Worm (Caenorhabditis elegans) whole organism, dauer: ENCODE measurements around the gene cdc-25.3.

Experiments used
- unc-62 ChIP-seq: sonication (generic microtip); optimal IDR thresholded peaks from 2 replicates; lab custom pipeline; 2017; ENCODE audit warnings: missing biosample characterization, missing genetic modification reagents, missing genetic modification characterization

Gene cdc-25.3

ce11 chrIII:8917879-8918381 lies at the start of gene cdc-25.3:
cdc-25.3 (minus strand) TSS chrIII:8917929.
- TF ChIP-seq unc-62 (GFP tag; lab: Kevin White, UChicago): no peak

DNA sequence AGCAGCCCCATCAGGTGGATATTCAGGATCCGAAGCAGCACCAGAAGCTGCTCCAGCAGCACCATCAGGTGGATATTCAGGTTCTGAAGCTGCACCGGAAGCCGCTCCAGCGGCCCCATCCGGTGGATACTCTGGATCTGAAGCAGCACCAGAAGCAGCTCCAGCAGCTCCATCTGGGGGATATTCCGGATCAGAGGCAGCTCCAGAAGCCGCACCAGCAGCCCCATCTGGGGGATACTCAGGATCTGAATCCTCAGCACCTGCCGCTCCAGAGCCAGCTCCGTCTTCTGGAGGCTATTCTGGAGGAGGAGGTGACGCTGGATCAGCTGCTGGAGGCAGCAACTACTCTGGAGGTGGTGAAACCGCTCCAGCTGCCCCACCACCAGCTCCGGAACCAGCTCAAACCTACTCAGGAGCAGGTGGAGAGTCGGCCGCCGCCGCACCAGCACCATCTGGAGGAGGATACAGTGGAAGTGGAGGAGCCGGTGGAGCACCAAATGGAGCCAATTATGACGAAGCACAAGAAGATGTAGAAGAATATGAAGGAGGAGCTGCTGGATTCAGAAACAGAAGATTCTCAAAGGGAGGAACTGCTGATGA lies 47.1 kb upstream of the cdc-25.3 start:
- no peak for TF ChIP-seq unc-62 (GFP tag; lab: Kevin White, UChicago)

- TF ChIP-seq unc-62 (GFP tag; lab: Kevin White, UChicago): no peak
These were observed 44.7 kb upstream of the cdc-25.3 start for ce11 chrIII:8962475-8962874.

DNA sequence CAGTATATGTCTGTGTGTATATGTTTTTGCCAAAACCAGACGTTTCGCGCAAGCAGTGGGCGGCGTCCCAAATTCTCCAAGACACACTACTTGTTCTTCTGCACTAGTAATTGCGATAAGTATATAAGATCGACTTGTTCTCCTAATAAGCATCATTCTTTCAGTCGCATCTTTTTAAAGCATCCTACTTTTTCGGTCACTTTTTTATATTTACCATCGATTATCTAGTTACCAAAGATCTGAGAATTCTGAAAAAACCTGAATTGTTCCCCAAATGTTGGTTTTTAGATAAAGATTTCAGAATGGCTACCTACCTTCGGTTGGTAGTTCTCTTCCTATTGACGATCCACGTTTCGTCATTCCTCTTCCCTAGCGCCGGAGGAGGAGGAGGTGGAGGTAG lies 44.3 kb upstream of the cdc-25.3 start, which contains the start of gene grl-25:
Gene grl-25 (plus strand): TSS at position 301 of the 400 bp plus-strand sequence.
- no peak for TF ChIP-seq unc-62 (GFP tag; lab: Kevin White, UChicago)

DNA sequence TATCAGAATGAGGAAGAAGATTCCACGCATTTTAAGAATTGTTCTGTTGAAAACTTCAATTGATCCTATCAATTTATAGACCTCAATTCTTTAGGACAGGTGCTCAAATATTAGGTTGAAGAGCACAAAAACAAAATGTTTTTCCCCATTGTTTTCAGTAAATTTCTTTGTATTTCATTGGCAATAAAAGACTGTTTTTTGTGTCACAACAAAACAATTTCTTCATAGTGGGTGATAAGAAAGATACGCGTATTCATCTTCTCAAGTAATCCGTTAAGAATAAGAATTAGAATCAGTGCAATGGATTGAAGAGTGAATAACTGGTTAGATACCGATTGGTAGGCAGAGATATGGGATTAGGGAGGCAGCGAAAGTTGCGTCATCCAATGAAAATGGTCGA lies 42.9 kb upstream of the cdc-25.3 start, which contains the start of gene ZK643.6:
Gene ZK643.6 (minus strand): TSS at position 101 of the 400 bp plus-strand sequence.
- no peak for TF ChIP-seq unc-62 (GFP tag; lab: Kevin White, UChicago)

DNA sequence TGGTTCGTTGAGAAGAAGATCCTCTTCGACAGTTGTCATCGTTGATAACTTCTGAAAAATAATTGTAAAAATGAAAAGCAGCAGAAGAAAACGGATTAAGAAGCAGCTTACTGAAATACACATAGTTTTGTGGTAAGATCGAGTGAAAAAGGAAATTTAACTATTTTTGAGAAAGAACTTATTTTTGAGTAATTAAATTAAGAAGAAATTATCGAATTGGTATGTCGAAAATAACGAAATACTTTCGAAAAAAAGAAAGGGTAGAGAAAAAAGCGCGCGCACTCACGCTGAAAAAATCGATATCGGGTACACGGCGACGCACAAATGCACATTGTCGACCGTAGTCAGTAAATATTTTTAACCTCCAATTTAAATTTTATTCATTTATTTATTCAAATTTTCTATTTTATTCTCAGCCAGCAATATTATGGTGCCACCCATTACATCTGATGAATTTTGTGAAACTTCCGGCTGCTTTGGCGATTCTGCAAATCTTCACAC lies 38.5 kb upstream of the cdc-25.3 start, which contains the start of the genes ZK643.5 and ZK643.2:
Gene ZK643.5 (minus strand): TSS at position 51 of the 501 bp plus-strand sequence.
Gene ZK643.2 (plus strand): TSS at position 395 of the 501 bp plus-strand sequence.
- TF ChIP-seq unc-62 (GFP tag; lab: Kevin White, UChicago): no peak

DNA sequence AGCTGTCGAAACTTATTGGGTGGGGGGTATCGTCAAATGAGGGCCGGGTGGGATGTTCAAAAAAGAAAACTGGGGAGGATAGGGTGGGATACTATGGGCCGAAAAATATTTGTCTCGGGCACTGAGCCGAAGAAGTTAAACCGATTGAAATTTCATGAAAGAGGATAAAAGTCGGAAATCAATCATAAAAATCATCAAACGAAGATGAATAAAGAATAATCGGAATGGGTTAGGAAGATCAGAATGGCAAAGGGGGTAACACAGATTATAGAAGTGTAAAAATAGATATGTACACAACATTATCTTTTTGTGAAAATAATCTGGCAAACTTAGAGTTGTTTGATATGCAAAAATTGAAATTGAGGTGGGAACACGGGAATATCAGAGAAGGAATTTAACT lies 37.8 kb upstream of the cdc-25.3 start:
- TF ChIP-seq unc-62 (GFP tag; lab: Kevin White, UChicago): no peak

DNA sequence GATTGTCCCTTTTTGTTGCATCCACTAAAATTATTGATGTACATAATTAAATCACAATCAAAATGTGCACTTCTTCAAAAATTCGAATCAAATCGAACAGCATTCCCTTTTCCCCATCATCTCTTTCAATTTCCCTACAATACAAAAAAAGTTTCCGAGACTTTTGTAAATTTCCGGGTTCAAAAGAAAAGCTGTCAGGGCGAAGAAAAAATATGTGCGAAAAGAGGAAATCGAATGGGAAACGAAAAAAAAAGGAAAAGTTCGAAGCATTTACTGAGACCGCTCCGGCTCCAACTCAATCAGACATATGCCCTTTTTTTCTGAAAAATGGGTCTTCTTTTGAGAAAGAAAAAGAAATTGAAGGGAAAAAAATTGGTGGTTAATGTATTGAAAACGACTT lies 31.4 kb upstream of the cdc-25.3 start:
- no peak for TF ChIP-seq unc-62 (GFP tag; lab: Kevin White, UChicago)

- TF ChIP-seq unc-62 (GFP tag; lab: Kevin White, UChicago): no peak
These were observed 28.6 kb upstream of the cdc-25.3 start for ce11 chrIII:8946285-8946684.

ce11 chrIII:8944357-8944756 lies 26.6 kb upstream of the cdc-25.3 start, which contains the start of gene dhrr-1:
dhrr-1 (plus strand) TSS chrIII:8944657.
- no peak for TF ChIP-seq unc-62 (GFP tag; lab: Kevin White, UChicago)

- no peak for TF ChIP-seq unc-62 (GFP tag; lab: Kevin White, UChicago)
These were observed 19.8 kb upstream of the cdc-25.3 start for ce11 chrIII:8937571-8937970.

- no peak for TF ChIP-seq unc-62 (GFP tag; lab: Kevin White, UChicago)
These were observed 16.6 kb upstream of the cdc-25.3 start for ce11 chrIII:8934378-8934777.

DNA sequence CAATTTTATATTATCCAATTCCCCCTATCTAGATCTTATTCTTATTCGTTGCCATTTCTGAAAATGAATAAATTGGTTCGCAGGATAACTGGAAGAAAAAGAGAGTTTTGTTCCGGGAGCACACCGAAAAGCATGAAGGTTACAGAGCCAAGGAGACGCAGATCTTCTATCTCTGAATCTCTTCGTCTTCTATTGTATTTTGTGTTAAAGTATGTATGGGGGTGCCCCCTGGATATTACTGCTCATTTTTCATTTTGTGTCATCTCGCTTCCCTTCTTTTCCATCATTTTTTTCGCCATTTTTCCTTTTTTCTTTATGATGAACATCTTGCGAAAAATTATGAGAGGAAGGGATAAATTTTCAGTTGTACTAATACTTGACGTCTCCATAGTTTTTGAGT lies 16.0 kb upstream of the cdc-25.3 start:
- TF ChIP-seq unc-62 (GFP tag; lab: Kevin White, UChicago): no peak

ce11 chrIII:8929723-8930122 lies 12.0 kb upstream of the cdc-25.3 start, which contains the start of gene arrd-15:
arrd-15 (plus strand) TSS chrIII:8930023.
- no peak for TF ChIP-seq unc-62 (GFP tag; lab: Kevin White, UChicago)

DNA sequence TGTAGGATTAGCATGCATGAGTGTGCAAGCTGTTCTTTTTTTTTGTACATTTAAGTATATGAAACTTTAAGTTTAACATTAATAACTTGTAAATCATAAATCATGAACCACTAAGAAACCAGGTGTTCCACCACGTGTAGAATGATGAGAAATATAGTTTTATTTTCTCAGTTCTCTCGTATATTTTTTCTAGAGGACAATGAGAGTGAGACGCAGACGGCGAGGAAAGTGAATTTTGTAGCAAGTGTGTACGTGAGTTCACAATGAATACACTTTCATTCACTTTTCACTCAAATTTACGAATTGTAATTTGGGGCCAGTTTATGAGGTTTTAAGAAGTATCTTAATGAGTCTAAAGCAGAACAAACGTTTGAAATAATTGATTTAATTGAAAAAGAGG lies 8.8 kb upstream of the cdc-25.3 start:
- TF ChIP-seq unc-62 (GFP tag; lab: Kevin White, UChicago): no peak

DNA sequence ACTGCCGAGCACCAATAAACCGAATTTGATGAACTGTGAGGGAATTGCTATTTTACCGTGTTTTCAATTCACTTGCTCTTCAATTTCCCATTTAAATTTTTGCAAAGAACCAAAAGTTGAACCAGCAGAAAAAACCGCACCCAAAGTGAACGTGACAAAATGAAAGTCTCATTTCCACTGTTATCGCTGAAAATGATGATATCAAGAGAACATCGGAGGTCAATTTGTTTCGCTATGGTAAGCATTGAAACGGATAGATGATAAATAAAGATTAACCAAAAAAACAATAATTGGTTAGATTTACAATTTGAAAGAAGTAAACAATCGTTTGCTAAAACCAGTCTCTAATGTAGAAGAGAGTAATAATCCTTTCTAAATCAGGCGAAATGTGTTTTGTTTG lies 7.8 kb upstream of the cdc-25.3 start:
- no peak for TF ChIP-seq unc-62 (GFP tag; lab: Kevin White, UChicago)

DNA sequence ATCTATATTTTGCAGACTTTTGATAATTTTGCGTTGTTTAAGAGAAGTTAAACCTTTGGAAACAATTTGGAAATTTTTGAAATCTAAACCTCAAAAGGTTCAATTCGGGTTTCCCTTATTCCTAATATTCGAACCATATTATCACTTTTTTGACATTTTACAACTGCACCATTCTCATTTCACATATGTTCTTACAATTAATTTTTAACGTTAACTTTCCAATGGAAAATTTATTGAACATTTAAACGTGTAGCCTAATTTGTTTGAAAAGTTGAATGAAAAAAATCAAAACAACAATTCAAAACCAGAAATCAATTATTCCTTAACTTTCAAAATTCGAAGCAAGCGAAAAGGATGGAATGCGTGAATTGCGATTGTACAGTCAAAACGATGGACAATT lies 6.2 kb upstream of the cdc-25.3 start, which contains the start of gene ZK637.12:
Gene ZK637.12 (plus strand): TSS at position 301 of the 400 bp plus-strand sequence.
- no peak for TF ChIP-seq unc-62 (GFP tag; lab: Kevin White, UChicago)
